Worm (Caenorhabditis elegans) whole organism, L2 larva: ENCODE results near the gene glf-1.

Source experiments
- lin-11 ChIP-seq: fragments of 150-350 bp; sonication (generic microtip); optimal IDR thresholded peaks from 2 replicates; lab custom pipeline; 2014; ENCODE audit warnings: missing biosample characterization, missing genetic modification characterization, inconsistent platforms, mixed read lengths
- lsy-2 ChIP-seq, 2 experiments: fragments of 150-350 bp in 1 of 2; sonication (generic microtip) in 1 of 2; optimal IDR thresholded peaks; 2 replicates each; lab custom pipeline; 2014 to 2017; ENCODE audit warnings: missing biosample characterization in 2 of 2, missing genetic modification characterization in 2 of 2
- nhr-10 ChIP-seq: sonication (generic microtip); optimal IDR thresholded peaks from 2 replicates; lab custom pipeline; 2017; ENCODE audit warnings: missing biosample characterization, missing genetic modification characterization
- nhr-23 ChIP-seq: fragments of 150-350 bp; optimal IDR thresholded peaks from 2 replicates; lab custom pipeline; 2014; ENCODE audit warnings: missing biosample characterization, missing genetic modification reagents, missing genetic modification characterization
- nhr-237 ChIP-seq: fragments of 150-350 bp; optimal IDR thresholded peaks from 2 replicates; lab custom pipeline; 2014; ENCODE audit warnings: missing biosample characterization, missing genetic modification characterization
- peb-1 ChIP-seq: fragments of 150-350 bp; optimal IDR thresholded peaks from 2 replicates; lab custom pipeline; 2014; ENCODE audit warnings: missing biosample characterization, missing genetic modification characterization
- skn-1 ChIP-seq: sonication (generic microtip); optimal IDR thresholded peaks from 2 replicates; lab custom pipeline; 2017; ENCODE audit warnings: missing biosample characterization, missing genetic modification characterization

- TF ChIP-seq nhr-23 (tag; lab: Kevin White, UChicago) (no peak), nhr-10 (tag; lab: Kevin White, UChicago) (no peak), lsy-2 (tag; optimal IDR thresholded peaks at IDR 0.05; lab: Kevin White, UChicago) (no peak), nhr-237 (tag; lab: Kevin White, UChicago) (no peak), peb-1 (tag; lab: Kevin White, UChicago) (no peak), lin-11 (tag; lab: Kevin White, UChicago) (no peak), skn-1 (tag; lab: Kevin White, UChicago) (no peak)
Observed at ce11 chrIV:5891265-5891664, 5.6 kb downstream of the glf-1 start, which contains the start of gene H04M03.3.
